Worm (Caenorhabditis elegans) whole organism, L2 larva: Measurements from ENCODE around the gene F45D3.4.

Experiments
- C34F6.9 ChIP-seq: fragments of 150-350 bp; optimal IDR thresholded peaks from 2 replicates; lab custom pipeline; 2014; ENCODE audit warnings: missing biosample characterization, missing genetic modification characterization
- ZK546.5 ChIP-seq: sonication (generic microtip); optimal IDR thresholded peaks from 2 replicates; lab custom pipeline; 2017; ENCODE audit warnings: missing biosample characterization, missing genetic modification characterization
- alr-1 ChIP-seq: fragments of 150-350 bp; optimal IDR thresholded peaks from 2 replicates; lab custom pipeline; 2014; ENCODE audit warnings: missing biosample characterization, missing genetic modification characterization
- fos-1 ChIP-seq: fragments of 150-350 bp; optimal IDR thresholded peaks from 2 replicates; lab custom pipeline; 2014; ENCODE audit warnings: missing biosample characterization, missing genetic modification characterization
- lin-39 ChIP-seq: fragments of 150-350 bp; optimal IDR thresholded peaks from 2 replicates; lab custom pipeline; 2014; ENCODE audit warnings: missing biosample characterization, missing genetic modification reagents, missing genetic modification characterization
- mdl-1 ChIP-seq, 2 experiments: fragments of 150-350 bp in 1 of 2; sonication (generic microtip) in 1 of 2; optimal IDR thresholded peaks; 2 replicates each; lab custom pipeline; 2017; ENCODE audit warnings: missing biosample characterization in 2 of 2, missing genetic modification characterization in 2 of 2
- nhr-11 ChIP-seq: fragments of 150-350 bp; optimal IDR thresholded peaks from 2 replicates; lab custom pipeline; 2014; ENCODE audit warnings: missing biosample characterization, missing genetic modification characterization
- nhr-237 ChIP-seq: fragments of 150-350 bp; optimal IDR thresholded peaks from 2 replicates; lab custom pipeline; 2014; ENCODE audit warnings: missing biosample characterization, missing genetic modification characterization
- snpc-4 ChIP-seq: fragments of 150-350 bp; optimal IDR thresholded peaks from 2 replicates; lab custom pipeline; 2014; ENCODE audit warnings: missing biosample characterization, missing genetic modification characterization
- ztf-4 ChIP-seq: fragments of 150-350 bp; optimal IDR thresholded peaks from 2 replicates; lab custom pipeline; 2014; ENCODE audit warnings: missing biosample characterization, missing genetic modification characterization

- TF ChIP-seq lin-39 (tag; lab: Kevin White, UChicago) (no peak), fos-1 (tag; lab: Kevin White, UChicago) (no peak), snpc-4 (no peak), mdl-1 (tag; optimal IDR thresholded peaks at IDR 0.05; lab: Kevin White, UChicago) (no peak), nhr-11 (tag; lab: Kevin White, UChicago) (no peak), C34F6.9 (tag; lab: Kevin White, UChicago) (no peak), ZK546.5 (no peak), ztf-4 (tag; lab: Kevin White, UChicago) (no peak), alr-1 (tag; lab: Kevin White, UChicago) (no peak), nhr-237 (tag; lab: Kevin White, UChicago) (no peak)
Measured at ce11 chrV:12526124-12526523, 26.9 kb downstream of the F45D3.4 start.
